Worm (Caenorhabditis elegans) whole organism, young adult: ENCODE data around the gene C44B11.4.

Experiments
- B0261.1 ChIP-seq: sonication (generic microtip); optimal IDR thresholded peaks from 2 replicates; lab custom pipeline; 2016; ENCODE audit warnings: mild to moderate bottlenecking, missing genetic modification characterization, moderate library complexity, missing compliant biosample characterization
- C06A6.2 ChIP-seq: fragments of 200-800 bp; sonication (Bioruptor generic); conservative IDR thresholded peaks from 2 replicates; pipeline ENCODE4 v1.3.6; 2022; ENCODE audit warnings: missing genetic modification characterization, missing compliant biosample characterization
- F10E7.11 ChIP-seq: sonication (generic microtip); optimal IDR thresholded peaks from 2 replicates; lab custom pipeline; 2017; ENCODE audit warnings: mild to moderate bottlenecking, missing genetic modification characterization, moderate library complexity, missing compliant biosample characterization
- F37B4.10 ChIP-seq: fragments of 200-800 bp; sonication (Bioruptor generic); IDR thresholded peaks from 2 replicates; pipeline ENCODE4 v1.3.6; 2022; ENCODE audit warnings: missing genetic modification characterization, missing compliant biosample characterization
- F52B5.7 ChIP-seq: sonication (generic microtip); optimal IDR thresholded peaks from 2 replicates; lab custom pipeline; 2016; ENCODE audit warnings: mild to moderate bottlenecking, missing genetic modification characterization, missing compliant biosample characterization
- F55B11.4 ChIP-seq: sonication (generic microtip); optimal IDR thresholded peaks from 2 replicates; lab custom pipeline; 2016; ENCODE audit warnings: missing compliant biosample characterization, missing genetic modification characterization, borderline replicate concordance; ENCODE audit not compliant: insufficient read depth
- F57A8.1 ChIP-seq: fragments of 200-800 bp; sonication (Bioruptor generic); optimal IDR thresholded peaks from 2 replicates; lab custom pipeline; 2018; ENCODE audit warnings: mild to moderate bottlenecking, missing genetic modification characterization, moderate library complexity, missing compliant biosample characterization
- Y67H2A.10 ChIP-seq: fragments of 200-800 bp; sonication (Bioruptor generic); conservative IDR thresholded peaks from 2 replicates; pipeline ENCODE4 v1.3.6; 2022; ENCODE audit warnings: missing genetic modification reagents, missing genetic modification characterization, missing compliant biosample characterization
- Y79H2A.3 ChIP-seq: fragments of 200-800 bp; sonication (Bioruptor generic); conservative IDR thresholded peaks from 2 replicates; pipeline ENCODE4 v1.3.6; 2022; ENCODE audit warnings: missing genetic modification reagents, missing genetic modification characterization, missing compliant biosample characterization
- Y95B8A.8 ChIP-seq: fragments of 200-800 bp; sonication (Bioruptor generic); IDR thresholded peaks from 2 replicates; pipeline ENCODE4 v1.3.6; 2022; ENCODE audit warnings: missing genetic modification reagents, missing genetic modification characterization, missing compliant biosample characterization
- aptf-2 ChIP-seq: fragments of 200-800 bp; sonication (Bioruptor generic); conservative IDR thresholded peaks from 2 replicates; pipeline ENCODE4 v1.3.6; 2022; ENCODE audit warnings: missing genetic modification reagents, missing genetic modification characterization, missing compliant biosample characterization
- athp-1 ChIP-seq: sonication (generic microtip); optimal IDR thresholded peaks from 2 replicates; lab custom pipeline; 2017; ENCODE audit warnings: mild to moderate bottlenecking, missing genetic modification characterization, missing compliant biosample characterization
- attf-3 ChIP-seq: fragments of 200-800 bp; sonication (Bioruptor generic); conservative IDR thresholded peaks from 2 replicates; pipeline ENCODE4 v1.3.6; 2022; ENCODE audit warnings: missing genetic modification reagents, missing genetic modification characterization, missing compliant biosample characterization
- attf-6 ChIP-seq: fragments of 200-800 bp; sonication (Bioruptor generic); IDR thresholded peaks from 2 replicates; pipeline ENCODE4 v1.3.6; 2022; ENCODE audit warnings: missing genetic modification reagents, missing genetic modification characterization, missing compliant biosample characterization
- cebp-1 ChIP-seq, 2 experiments: fragments of 200-800 bp in 1 of 2; sonication (Bioruptor generic) in 1 of 2; sonication (generic microtip) in 1 of 2; IDR thresholded peaks in 1 of 2; optimal IDR thresholded peaks in 1 of 2; 2 replicates each; pipeline versions ENCODE4 v1.3.6 to Lab custom; 2017 to 2022; ENCODE audit warnings: missing compliant biosample characterization in 2 of 2, missing genetic modification characterization in 2 of 2, mild to moderate bottlenecking in 1 of 2, missing genetic modification reagents in 1 of 2, moderate library complexity in 1 of 2
- cebp-2 ChIP-seq: fragments of 200-800 bp; sonication (Bioruptor generic); IDR thresholded peaks from 2 replicates; pipeline ENCODE4 v1.3.6; 2022; ENCODE audit warnings: missing genetic modification characterization, missing compliant biosample characterization
- ceh-100 ChIP-seq: fragments of 200-800 bp; sonication (Bioruptor generic); IDR thresholded peaks from 2 replicates; pipeline ENCODE4 v1.3.6; 2022; ENCODE audit warnings: missing genetic modification reagents, missing genetic modification characterization, missing compliant biosample characterization
- ceh-58 ChIP-seq: fragments of 200-800 bp; sonication (Bioruptor generic); IDR thresholded peaks from 2 replicates; pipeline ENCODE4 v1.3.6; 2022; ENCODE audit warnings: missing genetic modification characterization, missing compliant biosample characterization
- ceh-91 ChIP-seq: fragments of 200-800 bp; sonication (Bioruptor generic); IDR thresholded peaks from 2 replicates; pipeline ENCODE4 v1.3.6; 2022; ENCODE audit warnings: missing genetic modification reagents, missing genetic modification characterization, missing compliant biosample characterization
- chd-7 ChIP-seq: sonication (generic microtip); optimal IDR thresholded peaks from 2 replicates; lab custom pipeline; 2016; ENCODE audit warnings: mild to moderate bottlenecking, missing genetic modification characterization, moderate library complexity, missing compliant biosample characterization
- die-1 ChIP-seq: sonication (generic microtip); optimal IDR thresholded peaks from 2 replicates; lab custom pipeline; 2016; ENCODE audit warnings: missing genotype, mild to moderate bottlenecking, missing genetic modification characterization, missing compliant biosample characterization
- dox-1 ChIP-seq: fragments of 200-800 bp; sonication (Bioruptor generic); IDR thresholded peaks from 2 replicates; pipeline ENCODE4 v1.3.6; 2022; ENCODE audit warnings: missing genetic modification reagents, missing genetic modification characterization, missing compliant biosample characterization
- egl-18 ChIP-seq: fragments of 200-800 bp; sonication (Bioruptor generic); IDR thresholded peaks from 2 replicates; pipeline ENCODE4 v1.3.6; 2022; ENCODE audit warnings: missing genetic modification reagents, missing genetic modification characterization, missing compliant biosample characterization
- egl-44 ChIP-seq: fragments of 200-800 bp; sonication (Bioruptor generic); IDR thresholded peaks from 2 replicates; pipeline ENCODE4 v1.3.6; 2022; ENCODE audit warnings: missing genetic modification reagents, missing genetic modification characterization, missing compliant biosample characterization
- egrh-3 ChIP-seq: fragments of 200-800 bp; sonication (Bioruptor generic); IDR thresholded peaks from 2 replicates; pipeline ENCODE4 v1.3.6; 2022; ENCODE audit warnings: missing genetic modification reagents, missing genetic modification characterization, missing compliant biosample characterization
- ets-4 ChIP-seq: fragments of 200-800 bp; sonication (Bioruptor generic); optimal IDR thresholded peaks from 2 replicates; lab custom pipeline; 2018; ENCODE audit warnings: mild to moderate bottlenecking, missing genetic modification characterization, missing compliant biosample characterization
- gei-17 ChIP-seq: fragments of 200-800 bp; sonication (Bioruptor generic); optimal IDR thresholded peaks from 2 replicates; lab custom pipeline; 2018; ENCODE audit warnings: mild to moderate bottlenecking, missing genetic modification characterization, missing compliant biosample characterization
- him-1 ChIP-seq: sonication (generic microtip); optimal IDR thresholded peaks from 2 replicates; lab custom pipeline; 2016; ENCODE audit warnings: missing genotype, missing genetic modification reagents, missing genetic modification characterization, missing compliant biosample characterization
- let-526 ChIP-seq: fragments of 200-800 bp; sonication (Bioruptor generic); IDR thresholded peaks from 2 replicates; pipeline ENCODE4 v1.3.6; 2022; ENCODE audit warnings: missing genetic modification reagents, missing genetic modification characterization, missing compliant biosample characterization
- let-607 ChIP-seq, 2 experiments: fragments of 200-800 bp in 1 of 2; sonication (Bioruptor generic) in 1 of 2; sonication (generic microtip) in 1 of 2; optimal IDR thresholded peaks; 2 replicates each; lab custom pipeline; 2016 to 2018; ENCODE audit warnings: mild to moderate bottlenecking in 2 of 2, missing compliant biosample characterization in 2 of 2, missing genetic modification characterization in 2 of 2, moderate library complexity in 2 of 2, missing genotype in 1 of 2
- lin-40 ChIP-seq: sonication (generic microtip); optimal IDR thresholded peaks from 2 replicates; lab custom pipeline; 2016; ENCODE audit warnings: missing genetic modification characterization, mild to moderate bottlenecking, missing compliant biosample characterization, missing genotype, missing genetic modification reagents
- lin-54 ChIP-seq: fragments of 200-800 bp; sonication (Bioruptor generic); optimal IDR thresholded peaks from 2 replicates; lab custom pipeline; 2018; ENCODE audit warnings: mild to moderate bottlenecking, missing genetic modification characterization, missing compliant biosample characterization
- lir-1 ChIP-seq: fragments of 200-800 bp; sonication (Bioruptor generic); conservative IDR thresholded peaks from 2 replicates; pipeline ENCODE4 v1.3.6; 2022; ENCODE audit warnings: missing genetic modification reagents, missing genetic modification characterization, missing compliant biosample characterization
- lsy-27 ChIP-seq: sonication (generic microtip); optimal IDR thresholded peaks from 2 replicates; lab custom pipeline; 2017; ENCODE audit warnings: missing genetic modification characterization, mild to moderate bottlenecking, missing compliant biosample characterization, antibody characterized with exemption, missing genotype, borderline replicate concordance; ENCODE audit not compliant: insufficient read depth
- madf-6 ChIP-seq: fragments of 200-800 bp; sonication (Bioruptor generic); IDR thresholded peaks from 2 replicates; pipeline ENCODE4 v1.3.6; 2022; ENCODE audit warnings: missing genetic modification reagents, missing genetic modification characterization, missing compliant biosample characterization
- madf-8 ChIP-seq: fragments of 200-800 bp; sonication (Bioruptor generic); conservative IDR thresholded peaks from 2 replicates; pipeline ENCODE4 v1.3.6; 2022; ENCODE audit warnings: missing genetic modification reagents, missing genetic modification characterization, missing compliant biosample characterization
- mel-28 ChIP-seq: sonication (generic microtip); optimal IDR thresholded peaks from 2 replicates; lab custom pipeline; 2016; ENCODE audit warnings: borderline replicate concordance, mild to moderate bottlenecking, missing genetic modification characterization, missing compliant biosample characterization
- nfya-2 ChIP-seq: fragments of 200-800 bp; sonication (Bioruptor generic); IDR thresholded peaks from 2 replicates; pipeline ENCODE4 v1.3.6; 2022; ENCODE audit warnings: missing genetic modification reagents, missing genetic modification characterization, missing compliant biosample characterization
- nhr-120 ChIP-seq: fragments of 200-800 bp; sonication (Bioruptor generic); IDR thresholded peaks from 2 replicates; pipeline ENCODE4 v1.3.6; 2022; ENCODE audit warnings: missing genetic modification characterization, missing compliant biosample characterization
- nhr-179 ChIP-seq: sonication (generic microtip); optimal IDR thresholded peaks from 2 replicates; lab custom pipeline; 2016; ENCODE audit warnings: mild to moderate bottlenecking, missing genetic modification characterization, missing compliant biosample characterization
- pha-4 ChIP-seq: fragments of 150-350 bp; sonication (generic microtip); optimal IDR thresholded peaks from 2 replicates; lab custom pipeline; 2014; ENCODE audit warnings: missing biosample characterization, missing genetic modification reagents, missing genetic modification characterization
- sdz-38 ChIP-seq: sonication (generic microtip); optimal IDR thresholded peaks from 2 replicates; lab custom pipeline; 2016; ENCODE audit warnings: missing genotype, missing genetic modification characterization, missing compliant biosample characterization
- sea-2 ChIP-seq: fragments of 200-800 bp; sonication (Bioruptor generic); IDR thresholded peaks from 2 replicates; pipeline ENCODE4 v1.3.6; 2022; ENCODE audit warnings: missing genetic modification characterization, missing compliant biosample characterization
- tbx-9 ChIP-seq: sonication (generic microtip); optimal IDR thresholded peaks from 2 replicates; lab custom pipeline; 2016; ENCODE audit warnings: borderline replicate concordance, missing genetic modification characterization, inconsistent platforms, missing compliant biosample characterization
- tlf-1 ChIP-seq: fragments of 200-800 bp; sonication (Bioruptor generic); optimal IDR thresholded peaks from 2 replicates; lab custom pipeline; 2018; ENCODE audit warnings: mild to moderate bottlenecking, missing genetic modification characterization, missing compliant biosample characterization
- zim-3 ChIP-seq: sonication (generic microtip); optimal IDR thresholded peaks from 2 replicates; lab custom pipeline; 2017; ENCODE audit warnings: mild to moderate bottlenecking, missing genetic modification characterization, moderate library complexity, missing compliant biosample characterization
- ztf-18 ChIP-seq: sonication (generic microtip); optimal IDR thresholded peaks from 2 replicates; lab custom pipeline; 2016; ENCODE audit warnings: missing genotype, mild to moderate bottlenecking, missing genetic modification characterization, missing compliant biosample characterization
- ztf-6 ChIP-seq: fragments of 200-800 bp; sonication (Bioruptor generic); IDR thresholded peaks from 2 replicates; pipeline ENCODE4 v1.3.6; 2022; ENCODE audit warnings: missing genetic modification reagents, missing genetic modification characterization, missing compliant biosample characterization

C44B11.4 gene

DNA sequence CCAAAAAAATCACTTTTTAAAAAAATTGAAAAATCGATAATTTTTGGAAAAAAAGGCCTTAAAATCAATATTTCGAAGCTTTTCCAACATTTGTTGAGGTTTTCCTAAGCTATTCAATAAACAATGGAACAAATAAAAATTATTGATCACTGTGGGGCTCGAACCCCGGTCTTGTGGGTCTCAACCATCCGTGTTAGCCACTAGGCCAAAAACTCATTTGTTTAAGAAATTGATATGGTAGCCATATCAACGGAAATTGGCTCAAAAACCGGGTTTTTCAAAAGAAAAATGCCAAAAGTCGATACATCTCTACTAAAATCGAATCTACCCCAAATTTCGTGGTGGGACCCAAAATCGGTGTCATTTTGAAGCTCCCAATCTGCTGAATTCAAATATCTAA, 31.6 kb downstream of the C44B11.4 start (continued):
- TF ChIP-seq athp-1 (no peak), let-526 (GFP tag; lab: Robert Waterston, UW) (peak; percentile 29; the same call in 1 of the 2 replicates), lin-40 (no peak), aptf-2 (GFP tag; lab: Robert Waterston, UW) (no peak), ztf-18 (tag; lab: Kevin White, UChicago) (peak; percentile 4), F52B5.7 (no peak), him-1 (peak; percentile 94), madf-8 (GFP tag; lab: Robert Waterston, UW) (no peak), attf-6 (GFP tag; lab: Robert Waterston, UW) (0 out of 2 replicates have a peak, but pooled peaks have one; percentile 16), F57A8.1 (GFP tag; lab: Kevin White, UChicago) (no peak), Y95B8A.8 (GFP tag; lab: Robert Waterston, UW) (no peak), Y67H2A.10 (GFP tag; lab: Robert Waterston, UW) (no peak), mel-28 (tag; lab: Kevin White, UChicago) (no peak), die-1 (peak; percentile 54), ceh-58 (GFP tag; lab: Robert Waterston, UW) (no peak), lir-1 (0 out of 2 replicates have a peak, but pooled peaks have one; percentile 6), egl-18 (GFP tag; lab: Robert Waterston, UW) (no peak), C06A6.2 (GFP tag; lab: Robert Waterston, UW) (no peak), tbx-9 (tag; lab: Kevin White, UChicago) (no peak), attf-3 (GFP tag; lab: Robert Waterston, UW) (no peak), Y79H2A.3 (GFP tag; lab: Robert Waterston, UW) (no peak), egrh-3 (GFP tag; lab: Robert Waterston, UW) (no peak), ceh-91 (GFP tag; lab: Robert Waterston, UW) (no peak), dox-1 (GFP tag; lab: Robert Waterston, UW) (0 out of 2 replicates have a peak, but pooled peaks have one; percentile 17), chd-7 (tag; lab: Kevin White, UChicago) (no peak), nfya-2 (GFP tag; lab: Robert Waterston, UW) (no peak), ceh-100 (GFP tag; lab: Robert Waterston, UW) (no peak), madf-6 (GFP tag; lab: Robert Waterston, UW) (0 out of 2 replicates have a peak, but pooled peaks have one; percentile 48), F55B11.4 (tag; lab: Kevin White, UChicago) (no peak), pha-4 (tag; lab: Kevin White, UChicago) (no peak), tlf-1 (GFP tag; lab: Kevin White, UChicago) (no peak), F10E7.11 (no peak), egl-44 (GFP tag; lab: Robert Waterston, UW) (no peak), ets-4 (GFP tag; lab: Kevin White, UChicago) (no peak), lin-54 (GFP tag; lab: Kevin White, UChicago) (peak; percentile 0), cebp-2 (no peak), lsy-27 (no peak), cebp-1 (GFP tag; IDR thresholded peaks at IDR 0.05; lab: Robert Waterston, UW) (no peak), cebp-1 (tag; optimal IDR thresholded peaks at IDR 0.05; lab: Kevin White, UChicago) (peak; percentile 19), B0261.1 (tag; lab: Kevin White, UChicago) (peak; percentile 64), sea-2 (GFP tag; lab: Robert Waterston, UW) (no peak), let-607 (tag; optimal IDR thresholded peaks at IDR 0.05; lab: Kevin White, UChicago) (peak in 1 of 2 experiments; percentile 4), F37B4.10 (GFP tag; lab: Robert Waterston, UW) (no peak), nhr-179 (tag; lab: Kevin White, UChicago) (no peak), ztf-6 (GFP tag; lab: Robert Waterston, UW) (no peak), nhr-120 (GFP tag; lab: Robert Waterston, UW) (no peak), gei-17 (GFP tag; lab: Kevin White, UChicago) (no peak), sdz-38 (tag; lab: Kevin White, UChicago) (no peak), zim-3 (no peak)
